Worm (Caenorhabditis elegans) whole organism, L4/young adult: ENCODE measurements around the gene obr-3.

Source experiments
- W03F9.2 ChIP-seq: fragments of 150-350 bp; optimal IDR thresholded peaks from 2 replicates; lab custom pipeline; 2014; ENCODE audit warnings: missing biosample characterization, missing genetic modification characterization
- dao-5 ChIP-seq: sonication (generic microtip); optimal IDR thresholded peaks from 2 replicates; lab custom pipeline; 2016; ENCODE audit warnings: missing genotype, missing genetic modification characterization, moderate library complexity, missing compliant biosample characterization
- him-1 ChIP-seq: sonication (generic microtip); optimal IDR thresholded peaks from 2 replicates; lab custom pipeline; 2016; ENCODE audit warnings: missing genotype, missing genetic modification reagents, missing genetic modification characterization, missing compliant biosample characterization

Gene obr-3

ce11 chrX:13809773-13810172 is at the start of gene obr-3:
TSS of gene obr-3 (minus strand) at chrX:13809873.
- TF ChIP-seq dao-5 = no peak
- no peak for TF ChIP-seq W03F9.2
- TF ChIP-seq him-1 = no peak

- TF ChIP-seq him-1 (no peak), W03F9.2 (no peak), dao-5 (no peak)
Observed at ce11 chrX:13858693-13859092, 49.0 kb upstream of the obr-3 start, which contains the start of gene M03B6.4. TSS of gene M03B6.4 (plus strand) at chrX:13858841.

ce11 chrX:13855928-13856327 is 46.3 kb upstream of the obr-3 start:
- TF ChIP-seq him-1 (no peak), W03F9.2 (no peak), dao-5 (no peak)

DNA sequence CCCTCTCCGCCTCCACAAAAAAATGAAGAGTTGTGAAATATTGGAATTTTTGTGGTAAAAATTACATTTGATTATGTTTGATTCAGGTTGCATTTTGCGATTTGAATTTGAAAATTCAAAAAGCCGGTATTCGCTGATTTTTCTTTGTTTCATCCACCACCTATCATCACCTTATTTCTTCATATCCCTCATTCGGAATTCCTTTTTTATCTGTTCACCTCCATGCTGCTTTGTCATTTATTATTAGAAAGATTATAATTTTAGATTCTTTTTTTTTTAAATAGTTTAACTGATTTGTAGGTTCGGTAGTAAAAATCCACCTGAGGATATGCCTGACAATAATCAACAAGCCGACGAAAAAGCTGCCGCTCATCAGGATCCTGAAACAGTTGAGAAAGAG is 42.9 kb upstream of the obr-3 start, which contains the start of gene mct-3:
Gene mct-3 (plus strand): TSS at position 301 of the 400 bp plus-strand sequence.
- TF ChIP-seq W03F9.2 (no peak), him-1 (no peak), dao-5 (no peak)

DNA sequence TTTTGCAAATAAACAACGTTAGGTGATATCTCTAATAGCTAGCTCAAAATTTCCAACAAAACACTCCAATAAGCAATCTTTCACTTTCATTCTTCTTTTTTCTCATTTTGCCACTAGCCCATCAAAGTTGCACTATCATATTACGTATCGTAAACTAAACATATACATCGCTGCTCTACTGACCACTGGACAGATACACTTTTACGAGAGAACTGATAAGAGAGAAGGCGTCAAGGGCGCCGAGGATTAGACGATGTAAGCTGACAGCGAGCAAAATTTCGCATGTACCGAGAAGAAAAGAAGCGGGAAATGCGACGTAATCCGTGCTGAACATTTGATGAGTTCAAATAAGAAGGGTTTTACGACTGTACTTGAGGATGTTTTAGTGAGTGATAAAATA is 41.9 kb upstream of the obr-3 start:
- TF ChIP-seq dao-5 = no peak
- TF ChIP-seq W03F9.2 = no peak
- TF ChIP-seq him-1 = no peak

ce11 chrX:13850359-13850758 is 40.7 kb upstream of the obr-3 start:
- TF ChIP-seq dao-5 (no peak), him-1 (no peak), W03F9.2 (no peak)

DNA sequence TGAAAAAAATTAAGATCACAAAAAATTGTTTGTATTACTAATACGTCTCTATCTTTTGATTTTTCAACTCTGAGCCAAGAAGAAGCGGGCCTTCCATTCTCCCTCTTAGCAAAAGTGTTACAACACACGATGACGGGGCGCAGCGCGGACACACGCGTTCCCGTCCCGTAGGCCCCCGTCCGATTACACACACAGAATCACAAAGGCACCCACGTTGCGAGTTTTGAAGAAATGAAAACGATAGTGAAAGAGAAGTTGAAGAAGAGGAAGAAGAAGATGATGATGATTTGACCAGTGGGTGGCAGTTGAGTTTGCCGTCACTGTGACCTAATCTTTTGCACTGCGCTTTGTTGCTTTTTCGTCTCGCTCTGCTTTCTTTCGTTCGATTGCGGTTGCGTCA is 36.4 kb upstream of the obr-3 start:
- TF ChIP-seq him-1 (no peak), dao-5 (no peak), W03F9.2 (no peak)

DNA sequence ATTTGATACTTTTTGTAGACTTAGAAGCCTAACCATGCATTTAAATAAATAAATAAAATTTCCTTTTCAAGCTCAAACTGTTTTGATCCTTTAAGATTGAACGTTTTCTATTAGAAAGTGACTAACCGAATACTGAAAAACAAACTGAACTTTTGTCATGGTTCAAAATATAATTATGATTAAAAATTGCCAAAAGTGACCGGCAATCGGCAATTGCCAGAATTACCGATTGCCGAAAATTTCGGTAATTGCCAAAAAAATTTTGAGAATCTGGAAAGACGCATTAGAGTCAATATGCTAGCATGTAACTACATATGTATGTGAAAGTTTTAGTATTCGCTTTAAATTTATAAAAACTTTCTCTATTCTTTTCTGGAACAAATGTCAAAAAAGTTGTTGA is 34.0 kb upstream of the obr-3 start, which contains the start of gene M03B6.5:
Gene M03B6.5 (plus strand): TSS at position 301 of the 400 bp plus-strand sequence.
- no peak for TF ChIP-seq W03F9.2
- TF ChIP-seq dao-5 = no peak
- TF ChIP-seq him-1 = no peak

DNA sequence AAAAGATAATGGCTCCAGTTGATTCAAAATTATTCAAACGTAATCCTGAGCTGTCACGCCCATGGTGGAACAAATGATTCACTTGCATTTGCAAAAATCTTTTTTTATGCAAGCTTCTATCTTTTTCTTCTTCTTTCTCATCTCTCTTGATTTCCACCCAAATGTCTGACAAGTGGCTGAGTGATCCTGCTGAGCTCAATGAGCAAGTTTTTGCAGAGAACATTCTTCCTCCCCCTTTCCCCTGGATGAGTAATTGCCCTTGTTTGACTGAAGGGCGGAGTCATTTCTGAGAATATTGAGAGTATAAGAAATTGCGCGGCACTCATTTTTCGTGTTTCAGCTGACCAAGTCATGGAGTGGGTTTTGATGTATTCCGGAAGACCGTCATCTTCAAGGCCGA is 31.6 kb upstream of the obr-3 start, which contains the start of gene M03B6.1:
Gene M03B6.1 (plus strand): TSS at position 334 of the 400 bp plus-strand sequence.
- TF ChIP-seq him-1 (no peak), dao-5 (no peak), W03F9.2 (no peak)

DNA sequence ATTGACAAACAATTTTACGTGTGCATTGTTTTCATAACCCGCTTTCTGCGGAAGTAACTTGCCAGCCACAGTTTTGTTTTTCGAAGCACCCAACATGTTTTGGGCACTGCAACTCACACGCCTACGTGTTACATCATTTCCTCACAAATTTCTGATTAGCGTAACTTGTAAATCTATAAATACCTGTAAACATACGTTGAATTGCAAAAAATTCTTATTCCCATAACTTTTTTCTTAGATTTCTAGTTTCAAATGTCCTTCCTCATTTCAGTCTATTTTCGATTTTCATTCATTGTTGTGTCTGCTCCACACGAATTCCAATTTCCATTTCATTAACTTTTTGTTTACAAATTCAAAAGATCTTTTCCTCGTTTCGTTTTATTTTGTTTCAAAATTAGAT is 30.7 kb upstream of the obr-3 start:
- TF ChIP-seq him-1 = no peak
- no peak for TF ChIP-seq W03F9.2
- TF ChIP-seq dao-5 = no peak

ce11 chrX:13838019-13838418 is 28.3 kb upstream of the obr-3 start:
- TF ChIP-seq W03F9.2 = no peak
- TF ChIP-seq him-1 = no peak
- TF ChIP-seq dao-5 = no peak

DNA sequence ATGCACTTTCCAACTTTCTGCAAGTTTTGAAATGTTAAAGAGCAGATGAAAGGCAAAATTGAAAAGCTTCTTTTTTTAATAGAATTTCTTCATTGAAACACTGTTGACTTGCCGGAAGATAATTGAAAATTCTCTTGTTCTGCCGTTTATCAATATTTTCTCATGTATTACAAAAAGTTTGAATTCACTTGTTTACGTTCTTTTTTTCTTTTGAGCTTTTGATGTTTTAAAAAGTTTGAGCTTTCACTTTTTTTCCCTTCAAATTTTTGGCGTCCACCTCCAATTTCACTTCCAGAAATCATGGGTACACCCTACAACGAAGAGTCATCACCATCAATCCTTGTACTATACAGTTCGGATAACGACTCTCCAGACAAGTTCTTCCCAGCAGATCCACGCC is 24.5 kb upstream of the obr-3 start, which contains the start of gene F19D8.2:
Gene F19D8.2 (plus strand): TSS at position 301 of the 400 bp plus-strand sequence.
- TF ChIP-seq W03F9.2 (no peak), dao-5 (no peak), him-1 (no peak)

ce11 chrX:13833448-13833847 is 23.8 kb upstream of the obr-3 start:
- TF ChIP-seq dao-5 = no peak
- no peak for TF ChIP-seq W03F9.2
- no peak for TF ChIP-seq him-1

- TF ChIP-seq him-1 (no peak), W03F9.2 (no peak), dao-5 (no peak)
Observed at ce11 chrX:13823482-13823881, 13.8 kb upstream of the obr-3 start, which contains the start of gene twk-23. TSS of gene twk-23 (minus strand) at chrX:13823582.

DNA sequence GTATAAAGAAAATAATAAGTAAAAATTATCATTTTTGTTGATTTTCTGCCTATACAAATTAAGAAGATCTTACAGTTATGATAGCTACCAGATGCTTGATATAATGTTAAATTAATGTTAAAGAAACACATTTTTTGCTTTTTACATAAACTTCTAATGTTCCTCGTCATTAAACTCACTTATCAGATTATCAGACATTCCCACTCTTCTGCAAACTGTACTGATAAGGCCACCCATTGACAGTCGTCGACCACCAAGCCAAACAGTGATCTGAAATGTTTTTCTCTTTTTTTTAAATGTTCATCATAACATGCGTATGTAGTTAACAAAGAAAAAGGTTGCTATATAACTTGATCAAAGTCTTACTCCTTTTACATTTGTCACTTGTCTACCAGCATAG is 9.1 kb upstream of the obr-3 start:
- TF ChIP-seq him-1 (no peak), W03F9.2 (no peak), dao-5 (no peak)

- no peak for TF ChIP-seq dao-5
- TF ChIP-seq W03F9.2 = no peak
- no peak for TF ChIP-seq him-1
Observed at ce11 chrX:13811929-13812328, 2.3 kb upstream of the obr-3 start.

DNA sequence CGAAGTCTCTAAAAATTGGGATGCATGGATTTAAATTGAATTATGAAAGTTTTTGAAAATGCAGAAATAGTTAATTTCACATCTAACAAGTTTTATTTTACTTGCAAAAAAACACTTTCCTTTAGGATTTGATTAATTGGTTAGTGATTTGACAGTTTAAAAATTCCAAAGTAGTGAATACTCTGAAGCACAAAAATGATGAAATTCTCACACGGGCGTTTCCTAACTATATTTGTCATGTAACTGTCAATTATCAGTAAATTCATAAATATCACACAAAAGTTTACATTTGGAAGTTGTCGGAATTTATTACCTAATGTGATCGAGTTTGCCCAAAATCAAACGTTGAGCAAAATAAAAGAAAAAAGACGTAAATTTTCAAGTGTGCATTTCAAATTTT is 1.5 kb upstream of the obr-3 start:
- no peak for TF ChIP-seq dao-5
- no peak for TF ChIP-seq W03F9.2
- no peak for TF ChIP-seq him-1
